Worm (Caenorhabditis elegans): Measurements from ENCODE around the gene nfki-1.

DNA sequence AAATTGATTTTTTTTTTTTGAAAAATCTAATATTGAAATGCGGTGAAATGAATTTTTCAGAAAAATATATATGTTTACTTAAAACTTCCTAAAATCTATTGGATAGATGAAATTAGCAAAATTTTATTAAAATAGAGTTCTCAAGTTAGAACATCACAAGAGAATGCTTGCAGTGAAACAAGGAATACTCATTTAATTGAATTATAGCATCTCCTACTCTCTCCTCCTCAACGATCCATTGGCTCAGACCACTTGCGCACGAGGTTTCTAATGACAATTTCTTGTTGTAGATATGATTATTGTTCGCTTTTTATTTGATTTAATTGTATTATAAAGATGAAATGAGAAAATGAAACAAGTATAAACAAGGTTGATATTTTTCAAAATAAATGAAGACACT lies 33.2 kb upstream of the nfki-1 start:
- TF ChIP-seq med-1 (GFP tag; optimal IDR thresholded peaks at IDR 0.05; ENCODE audit: insufficient read depth) (no peak), ref-1 (GFP tag; conservative IDR thresholded peaks at IDR 0.05) (no peak), cog-1 (tag; optimal IDR thresholded peaks at IDR 0.05) (no peak), T22C8.4 (GFP tag; IDR thresholded peaks at IDR 0.05) (no peak), klf-2 (GFP tag; conservative IDR thresholded peaks at IDR 0.05) (no peak), flt-1 (GFP tag; IDR thresholded peaks at IDR 0.05) (no peak), tab-1 (GFP tag; IDR thresholded peaks at IDR 0.05) (no peak), ztf-23 (GFP tag; IDR thresholded peaks at IDR 0.05) (no peak)

All from whole organism, midembryonic.